Worm (Caenorhabditis elegans) whole organism, L1 larva: ENCODE data around the gene fsn-1.

Experiments used
- C04F5.9 ChIP-seq: sonication (generic microtip); optimal IDR thresholded peaks from 2 replicates; lab custom pipeline; 2016; ENCODE audit warnings: missing genetic modification characterization, missing compliant biosample characterization
- C34B4.2 ChIP-seq: sonication (generic microtip); optimal IDR thresholded peaks from 2 replicates; lab custom pipeline; 2017; ENCODE audit warnings: mild to moderate bottlenecking, missing genetic modification characterization, missing compliant biosample characterization
- F16B12.6 ChIP-seq: fragments of 150-350 bp; optimal IDR thresholded peaks from 2 replicates; lab custom pipeline; 2014; ENCODE audit warnings: missing biosample characterization, missing genetic modification characterization
- aly-2 ChIP-seq: fragments of 150-350 bp; optimal IDR thresholded peaks from 2 replicates; lab custom pipeline; 2014; ENCODE audit warnings: missing biosample characterization, missing genetic modification characterization
- ceh-63 ChIP-seq: fragments of 200-800 bp; sonication (Bioruptor generic); optimal IDR thresholded peaks from 2 replicates; lab custom pipeline; 2018; ENCODE audit warnings: mild to moderate bottlenecking, missing genetic modification characterization, missing compliant biosample characterization
- ces-1 ChIP-seq: fragments of 150-350 bp; optimal IDR thresholded peaks from 2 replicates; lab custom pipeline; 2014; ENCODE audit warnings: missing biosample characterization, missing genetic modification reagents, missing genetic modification characterization
- efl-1 ChIP-seq, 4 experiments: fragments of 150-350 bp; optimal IDR thresholded peaks in 3 of 4; peaks in 1 of 4; 1 replicate in 1 of 4; 2 replicates in 3 of 4; lab custom pipeline; 2014; ENCODE audit warnings: missing biosample characterization in 2 of 4, missing genetic modification characterization in 2 of 4, missing genetic modification reagents in 2 of 4
- egl-13 ChIP-seq: sonication (generic microtip); optimal IDR thresholded peaks from 2 replicates; lab custom pipeline; 2016; ENCODE audit warnings: missing genotype, missing genetic modification reagents, missing genetic modification characterization, missing compliant biosample characterization
- egl-27 ChIP-seq, 2 experiments: fragments of 150-350 bp in 1 of 2; sonication (generic microtip); optimal IDR thresholded peaks; 3 replicates each; lab custom pipeline; 2017 to 2018; ENCODE audit warnings: missing biosample characterization in 2 of 2, missing genetic modification characterization in 2 of 2, missing genetic modification reagents in 2 of 2
- elt-3 ChIP-seq, 6 experiments: fragments of 150-350 bp in 1 of 6; sonication (generic microtip); optimal IDR thresholded peaks; 2 replicates each; lab custom pipeline; 2017 to 2018; ENCODE audit warnings: missing biosample characterization in 6 of 6, missing genetic modification characterization in 6 of 6, inconsistent platforms in 1 of 6
- ets-5 ChIP-seq: fragments of 200-800 bp; sonication (Bioruptor generic); IDR thresholded peaks from 2 replicates; pipeline ENCODE4 v1.3.6; 2022; ENCODE audit warnings: missing genetic modification characterization, missing compliant biosample characterization
- fkh-10 ChIP-seq: sonication (generic microtip); optimal IDR thresholded peaks from 2 replicates; lab custom pipeline; 2017; ENCODE audit warnings: missing biosample characterization, missing genetic modification reagents, missing genetic modification characterization
- fkh-8 ChIP-seq: sonication (generic microtip); optimal IDR thresholded peaks from 2 replicates; lab custom pipeline; 2016; ENCODE audit warnings: mild to moderate bottlenecking, missing genetic modification characterization, missing compliant biosample characterization
- fos-1 ChIP-seq: fragments of 150-350 bp; optimal IDR thresholded peaks from 2 replicates; lab custom pipeline; 2014; ENCODE audit warnings: missing biosample characterization, missing genetic modification characterization
- hlh-4 ChIP-seq: sonication (generic microtip); optimal IDR thresholded peaks from 2 replicates; lab custom pipeline; 2016; ENCODE audit warnings: mild to moderate bottlenecking, missing genetic modification characterization, missing compliant biosample characterization
- hpl-2 ChIP-seq: fragments of 150-350 bp; optimal IDR thresholded peaks from 2 replicates; lab custom pipeline; 2014; ENCODE audit warnings: missing biosample characterization, missing genetic modification reagents, missing genetic modification characterization
- irx-1 ChIP-seq: sonication (generic microtip); optimal IDR thresholded peaks from 2 replicates; lab custom pipeline; 2016; ENCODE audit warnings: missing genetic modification characterization, missing compliant biosample characterization
- jun-1 ChIP-seq: fragments of 150-350 bp; optimal IDR thresholded peaks from 2 replicates; lab custom pipeline; 2014; ENCODE audit warnings: missing biosample characterization, missing genetic modification reagents, missing genetic modification characterization
- lin-13 ChIP-seq: fragments of 150-350 bp; optimal IDR thresholded peaks from 2 replicates; lab custom pipeline; 2014; ENCODE audit warnings: missing biosample characterization, missing genetic modification reagents, missing genetic modification characterization
- lin-14 ChIP-seq: fragments of 200-800 bp; sonication (Bioruptor generic); optimal IDR thresholded peaks from 2 replicates; lab custom pipeline; 2018; ENCODE audit warnings: mild to moderate bottlenecking, missing genetic modification characterization, moderate library complexity, missing compliant biosample characterization
- lin-15B ChIP-seq: fragments of 150-350 bp; sonication (generic microtip); optimal IDR thresholded peaks from 3 replicates; lab custom pipeline; 2014; ENCODE audit warnings: missing biosample characterization, missing genetic modification characterization
- lin-39 ChIP-seq: fragments of 150-350 bp; optimal IDR thresholded peaks from 2 replicates; lab custom pipeline; 2014; ENCODE audit warnings: missing biosample characterization, missing genetic modification reagents, missing genetic modification characterization
- lsy-2 ChIP-seq, 2 experiments: fragments of 150-350 bp; optimal IDR thresholded peaks; 2 replicates each; lab custom pipeline; 2014; ENCODE audit warnings: missing biosample characterization in 2 of 2, missing genetic modification characterization in 2 of 2
- mab-9 ChIP-seq: fragments of 200-800 bp; sonication (Bioruptor generic); IDR thresholded peaks from 2 replicates; pipeline ENCODE4 v1.3.6; 2022; ENCODE audit warnings: missing genetic modification reagents, missing genetic modification characterization, missing compliant biosample characterization
- mef-2 ChIP-seq: fragments of 150-350 bp; optimal IDR thresholded peaks from 2 replicates; lab custom pipeline; 2014; ENCODE audit warnings: missing biosample characterization, missing genetic modification characterization
- mep-1 ChIP-seq: fragments of 150-350 bp; optimal IDR thresholded peaks from 2 replicates; lab custom pipeline; 2014; ENCODE audit warnings: missing biosample characterization, missing genetic modification characterization
- nhr-20 ChIP-seq: sonication (generic microtip); optimal IDR thresholded peaks from 2 replicates; lab custom pipeline; 2016; ENCODE audit warnings: mild to moderate bottlenecking, missing genetic modification characterization, missing compliant biosample characterization
- nhr-28 ChIP-seq: fragments of 150-350 bp; optimal IDR thresholded peaks from 2 replicates; lab custom pipeline; 2014; ENCODE audit warnings: missing biosample characterization, missing genetic modification characterization
- nhr-47 ChIP-seq: sonication (generic microtip); optimal IDR thresholded peaks from 2 replicates; lab custom pipeline; 2016; ENCODE audit warnings: mild to moderate bottlenecking, missing genetic modification characterization, moderate library complexity, missing compliant biosample characterization
- nhr-71 ChIP-seq: sonication (generic microtip); optimal IDR thresholded peaks from 2 replicates; lab custom pipeline; 2016; ENCODE audit warnings: mild to moderate bottlenecking, missing genetic modification characterization, moderate library complexity, missing compliant biosample characterization
- nhr-76 ChIP-seq: sonication (generic microtip); optimal IDR thresholded peaks from 2 replicates; lab custom pipeline; 2017; ENCODE audit warnings: missing biosample characterization, missing genetic modification characterization
- nhr-90 ChIP-seq: sonication (generic microtip); optimal IDR thresholded peaks from 2 replicates; lab custom pipeline; 2016; ENCODE audit warnings: mild to moderate bottlenecking, missing genetic modification characterization, missing compliant biosample characterization; ENCODE audit not compliant: poor library complexity
- pag-3 ChIP-seq: sonication (generic microtip); optimal IDR thresholded peaks from 2 replicates; lab custom pipeline; 2017; ENCODE audit warnings: missing genetic modification characterization, mild to moderate bottlenecking, missing compliant biosample characterization, antibody characterized with exemption, borderline replicate concordance; ENCODE audit not compliant: insufficient read depth
- pax-3 ChIP-seq: fragments of 200-800 bp; sonication (Bioruptor generic); optimal IDR thresholded peaks from 2 replicates; lab custom pipeline; 2018; ENCODE audit warnings: mild to moderate bottlenecking, missing genetic modification characterization, moderate library complexity, missing compliant biosample characterization
- pqm-1 ChIP-seq: sonication (generic microtip); optimal IDR thresholded peaks from 3 replicates; lab custom pipeline; 2017; ENCODE audit warnings: missing biosample characterization, missing genetic modification characterization
- rnt-1 ChIP-seq: sonication (generic microtip); optimal IDR thresholded peaks from 2 replicates; lab custom pipeline; 2016; ENCODE audit warnings: mild to moderate bottlenecking, missing genetic modification characterization, moderate library complexity, missing compliant biosample characterization
- snu-23 ChIP-seq: sonication (generic microtip); optimal IDR thresholded peaks from 2 replicates; lab custom pipeline; 2016; ENCODE audit warnings: missing genetic modification characterization, missing compliant biosample characterization
- sup-37 ChIP-seq: fragments of 200-800 bp; sonication (Bioruptor generic); optimal IDR thresholded peaks from 2 replicates; lab custom pipeline; 2018; ENCODE audit warnings: mild to moderate bottlenecking, missing genetic modification characterization, missing compliant biosample characterization
- tbx-2 ChIP-seq: sonication (generic microtip); optimal IDR thresholded peaks from 2 replicates; lab custom pipeline; 2016; ENCODE audit warnings: missing genetic modification characterization, missing compliant biosample characterization
- unc-130 ChIP-seq: fragments of 150-350 bp; optimal IDR thresholded peaks from 2 replicates; lab custom pipeline; 2017; ENCODE audit warnings: missing biosample characterization, missing genetic modification characterization, inconsistent platforms
- unc-30 ChIP-seq: sonication (generic microtip); optimal IDR thresholded peaks from 2 replicates; lab custom pipeline; 2017; ENCODE audit warnings: missing biosample characterization, missing genetic modification characterization
- unc-62 ChIP-seq: fragments of 150-350 bp; optimal IDR thresholded peaks from 2 replicates; lab custom pipeline; 2014; ENCODE audit warnings: missing biosample characterization, missing genetic modification reagents, missing genetic modification characterization
- unc-86 ChIP-seq: sonication (generic microtip); optimal IDR thresholded peaks from 2 replicates; lab custom pipeline; 2016; ENCODE audit warnings: missing genetic modification characterization, missing compliant biosample characterization
- vab-15 ChIP-seq: sonication (generic microtip); optimal IDR thresholded peaks from 2 replicates; lab custom pipeline; 2017; ENCODE audit warnings: missing genotype, mild to moderate bottlenecking, missing genetic modification characterization, missing compliant biosample characterization
- xbp-1 ChIP-seq: sonication (generic microtip); optimal IDR thresholded peaks from 2 replicates; lab custom pipeline; 2016; ENCODE audit warnings: missing genetic modification characterization, missing compliant biosample characterization
- zag-1 ChIP-seq: fragments of 150-350 bp; optimal IDR thresholded peaks from 2 replicates; lab custom pipeline; 2014; ENCODE audit warnings: missing biosample characterization, missing genetic modification characterization
- ztf-11 ChIP-seq, 2 experiments: sonication (generic microtip); optimal IDR thresholded peaks; 2 replicates each; lab custom pipeline; 2016 to 2017; ENCODE audit warnings: missing genetic modification characterization in 2 of 2, missing biosample characterization in 1 of 2, missing compliant biosample characterization in 1 of 2
- ztf-4 ChIP-seq: fragments of 150-350 bp; optimal IDR thresholded peaks from 2 replicates; lab custom pipeline; 2014; ENCODE audit warnings: missing biosample characterization, missing genetic modification characterization

fsn-1 gene

DNA sequence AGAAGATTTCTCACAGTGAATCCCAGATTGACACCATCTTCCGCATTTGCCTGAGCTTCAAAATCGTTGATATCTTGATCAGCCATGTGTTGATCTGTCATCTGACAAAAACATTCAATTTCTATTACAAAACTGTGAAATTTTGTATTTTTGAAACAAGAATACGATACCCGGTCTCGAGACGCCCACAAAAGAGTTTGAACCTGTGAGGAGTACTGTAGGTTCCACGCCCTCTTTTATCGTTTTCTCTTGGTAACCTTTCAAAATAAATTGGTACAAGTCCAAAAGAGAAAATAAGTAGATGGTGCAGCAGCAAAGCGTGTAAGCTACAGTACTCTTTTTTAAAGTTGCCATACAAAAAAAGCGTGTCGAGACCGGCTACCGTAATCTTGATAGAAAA is 27.2 kb upstream of the fsn-1 start, which contains the start of gene F26F4.12:
TSS of gene F26F4.12 (minus strand) at position 101 of the 400 bp plus-strand sequence.
- TF ChIP-seq ztf-11 (tag; optimal IDR thresholded peaks at IDR 0.05; lab: Kevin White, UChicago) (no peak), nhr-90 (tag; lab: Kevin White, UChicago) (no peak), nhr-28 (no peak), rnt-1 (no peak), pax-3 (no peak)

DNA sequence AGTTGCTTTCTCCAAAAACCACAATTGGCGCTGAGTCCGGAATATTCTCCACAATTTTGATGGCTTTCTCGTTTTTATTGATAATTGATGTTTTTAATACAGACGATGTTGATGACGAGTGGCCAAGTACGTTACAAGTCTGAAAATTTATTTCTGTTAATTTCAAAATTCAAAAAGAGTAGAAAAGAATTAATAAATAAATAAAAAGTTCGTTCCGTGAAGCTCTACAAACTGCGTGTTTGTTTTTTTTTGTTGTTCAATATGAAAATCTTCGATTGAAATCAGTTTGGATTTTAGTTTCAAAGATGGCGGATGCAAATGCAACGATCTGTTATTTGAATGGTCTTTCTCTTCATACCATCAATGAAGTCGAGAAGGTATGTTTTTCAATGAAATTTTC is 26.2 kb upstream of the fsn-1 start, which contains the start of gene F26F4.2:
TSS of gene F26F4.2 (plus strand) at position 301 of the 400 bp plus-strand sequence.
- TF ChIP-seq lin-14 (GFP tag; lab: Kevin White, UChicago) (no peak), nhr-90 (tag; lab: Kevin White, UChicago) (no peak), zag-1 (tag; lab: Kevin White, UChicago) (no peak), nhr-28 (no peak), sup-37 (GFP tag; lab: Kevin White, UChicago) (no peak), tbx-2 (tag; lab: Kevin White, UChicago) (no peak), elt-3 (tag; optimal IDR thresholded peaks at IDR 0.05; lab: Kevin White, UChicago) (no peak), nhr-76 (no peak), ceh-63 (GFP tag; lab: Kevin White, UChicago) (no peak), ztf-11 (tag; optimal IDR thresholded peaks at IDR 0.05; lab: Kevin White, UChicago) (no peak), mef-2 (tag; lab: Kevin White, UChicago) (no peak), fkh-8 (tag; lab: Kevin White, UChicago) (no peak), nhr-47 (tag; lab: Kevin White, UChicago) (no peak), unc-30 (tag; lab: Kevin White, UChicago) (no peak), lin-39 (tag; lab: Kevin White, UChicago) (no peak), F16B12.6 (no peak), pag-3 (no peak), mab-9 (GFP tag; lab: Robert Waterston, UW) (no peak)
- TF ChIP-seq, all 84 proteins: peak for 0

DNA sequence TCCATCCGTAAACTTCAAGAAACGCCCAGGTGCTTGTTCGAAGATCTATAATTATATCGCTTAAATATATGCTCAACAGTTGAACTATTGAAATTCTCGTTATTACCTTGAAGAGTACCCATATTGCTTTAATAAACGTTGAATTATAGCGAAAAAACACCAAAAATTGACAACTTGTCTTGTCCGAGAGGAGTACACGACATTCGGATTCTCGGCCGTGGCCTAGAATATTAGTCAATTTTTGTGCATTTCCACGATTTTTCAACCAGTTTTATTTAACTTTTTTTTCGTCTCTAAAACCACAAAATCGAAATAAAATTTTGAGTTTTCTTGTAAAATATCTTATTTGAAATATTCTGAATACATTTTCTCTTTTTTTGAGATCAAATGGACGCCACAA is 24.8 kb upstream of the fsn-1 start, which contains the start of the genes F26F4.9 and cee-1:
TSS of gene F26F4.9 (minus strand) at position 205 of the 400 bp plus-strand sequence.
TSS of gene cee-1 (plus strand) at position 383 of the 400 bp plus-strand sequence.
- TF ChIP-seq hlh-4 (tag; lab: Kevin White, UChicago) (peak; percentile 22), nhr-71 (tag; lab: Kevin White, UChicago) (peak; percentile 84), lin-39 (tag; lab: Kevin White, UChicago) (no peak), fos-1 (no peak), egl-27 (tag; optimal IDR thresholded peaks at IDR 0.05; lab: Kevin White, UChicago) (no peak), ets-5 (GFP tag; lab: Robert Waterston, UW) (no peak), elt-3 (tag; optimal IDR thresholded peaks at IDR 0.05; lab: Kevin White, UChicago) (peak in 1 of 6 experiments; percentile 14), lin-15B (tag; lab: Kevin White, UChicago) (no peak), mep-1 (tag; lab: Kevin White, UChicago) (peak; percentile 84), ces-1 (GFP tag; lab: Kevin White, UChicago) (no peak), vab-15 (no peak), xbp-1 (peak; percentile 78), lsy-2 (tag; optimal IDR thresholded peaks at IDR 0.05; lab: Kevin White, UChicago) (peak; percentile 63 to 69), mef-2 (tag; lab: Kevin White, UChicago) (no peak), C34B4.2 (tag; lab: Kevin White, UChicago) (no peak), pqm-1 (tag; lab: Kevin White, UChicago) (no peak), hpl-2 (GFP tag; lab: Kevin White, UChicago) (no peak), unc-130 (tag; lab: Kevin White, UChicago) (no peak), aly-2 (tag; lab: Kevin White, UChicago) (no peak), egl-13 (tag; lab: Kevin White, UChicago) (peak; percentile 75), lin-13 (GFP tag; lab: Kevin White, UChicago) (peak; percentile 21), nhr-76 (no peak), unc-30 (tag; lab: Kevin White, UChicago) (no peak), unc-86 (peak; percentile 32), efl-1 (optimal IDR thresholded peaks at IDR 0.05; lab: Kevin White, UChicago) (peak; percentile 63 to 79), efl-1 (GFP tag; optimal IDR thresholded peaks at IDR 0.05 in 1 of 2; lab: Kevin White, UChicago) (peak; percentile 78 to 96), nhr-20 (tag; lab: Kevin White, UChicago) (peak; percentile 74), jun-1 (tag; lab: Kevin White, UChicago) (no peak), irx-1 (tag; lab: Kevin White, UChicago) (peak; percentile 86), snu-23 (GFP tag; lab: Kevin White, UChicago) (peak; percentile 75), tbx-2 (tag; lab: Kevin White, UChicago) (peak; percentile 82), fkh-10 (GFP tag; lab: Kevin White, UChicago) (no peak), ztf-4 (no peak), unc-62 (GFP tag; lab: Kevin White, UChicago) (no peak), C04F5.9 (tag; lab: Kevin White, UChicago) (peak; percentile 66), nhr-28 (no peak), ztf-11 (tag; optimal IDR thresholded peaks at IDR 0.05; lab: Kevin White, UChicago) (peak in 1 of 2 experiments; percentile 88)
